Fruit fly (Drosophila melanogaster) whole organism, pupa: ENCODE results near the gene CG32189.

Experiments used
- CG12605 ChIP-seq: fragments of 200-800 bp; sonication (Bioruptor generic); IDR thresholded peaks from 2 replicates; pipeline ENCODE4 v1.3.6; 2022; ENCODE audit warnings: missing biosample characterization, missing genetic modification characterization
- CG13204 ChIP-seq: fragments of 200-800 bp; sonication (Bioruptor generic); optimal IDR thresholded peaks from 2 replicates; lab custom pipeline; 2018; ENCODE audit warnings: missing biosample characterization, mild to moderate bottlenecking, missing genetic modification characterization, moderate library complexity
- CG14655 ChIP-seq: fragments of 200-800 bp; sonication (Bioruptor generic); optimal IDR thresholded peaks from 3 replicates; lab custom pipeline; 2017; ENCODE audit warnings: mild to moderate bottlenecking, missing biosample characterization, missing genetic modification reagents, missing genetic modification characterization
- CG32121 ChIP-seq: fragments of 200-800 bp; sonication (Bioruptor generic); IDR thresholded peaks from 2 replicates; pipeline ENCODE4 v1.3.6; 2022; ENCODE audit warnings: missing biosample characterization, missing genetic modification characterization
- CG34367 ChIP-seq: fragments of 200-800 bp; sonication (Bioruptor generic); optimal IDR thresholded peaks from 2 replicates; lab custom pipeline; 2018; ENCODE audit warnings: missing biosample characterization, mild to moderate bottlenecking, missing genetic modification characterization
- CG4496 ChIP-seq: fragments of 200-800 bp; sonication (Bioruptor generic); IDR thresholded peaks from 3 replicates; pipeline ENCODE4 v1.3.6; 2022; ENCODE audit warnings: missing biosample characterization, missing genetic modification characterization
- CG8159 ChIP-seq: fragments of 200-800 bp; sonication (Bioruptor generic); optimal IDR thresholded peaks from 3 replicates; lab custom pipeline; 2018; ENCODE audit warnings: missing biosample characterization, mild to moderate bottlenecking, missing genetic modification characterization, moderate library complexity
- CG8301 ChIP-seq: fragments of 200-800 bp; sonication (Bioruptor generic); optimal IDR thresholded peaks from 2 replicates; lab custom pipeline; 2018; ENCODE audit warnings: missing biosample characterization, mild to moderate bottlenecking, missing genetic modification characterization
- CG9948 ChIP-seq: fragments of 200-800 bp; sonication (Bioruptor generic); optimal IDR thresholded peaks from 2 replicates; lab custom pipeline; 2018; ENCODE audit warnings: missing biosample characterization, mild to moderate bottlenecking, missing genetic modification characterization, moderate library complexity
- D1 ChIP-seq: fragments of 200-800 bp; sonication (Bioruptor generic); optimal IDR thresholded peaks from 2 replicates; lab custom pipeline; 2018; ENCODE audit warnings: missing biosample characterization, mild to moderate bottlenecking, missing genetic modification characterization, moderate library complexity
- EcR ChIP-seq: fragments of 200-800 bp; sonication (Bioruptor generic); optimal IDR thresholded peaks from 3 replicates; lab custom pipeline; 2019; ENCODE audit warnings: missing biosample characterization, missing genetic modification characterization, mild to moderate bottlenecking, moderate library complexity, missing genetic modification reagents
- Ets98B ChIP-seq: fragments of 200-800 bp; sonication (Bioruptor generic); IDR thresholded peaks from 2 replicates; pipeline ENCODE4 v1.3.6; 2022; ENCODE audit warnings: missing biosample characterization, missing genetic modification characterization
- fd96Ca ChIP-seq: fragments of 200-800 bp; sonication (Bioruptor generic); IDR thresholded peaks from 3 replicates; pipeline ENCODE4 v1.3.6; 2022; ENCODE audit warnings: missing biosample characterization, missing genetic modification characterization

- TF ChIP-seq EcR (peak; percentile 87), CG8301 (no peak), CG13204 (GFP tag; lab: Kevin White, UChicago) (no peak), CG12605 (GFP tag; lab: Robert Waterston, UW) (peak; percentile 29; the same call in 1 of the 2 replicates), CG34367 (tag; lab: Kevin White, UChicago) (no peak), CG8159 (no peak), Ets98B (GFP tag; lab: Robert Waterston, UW) (no peak; the same call in 1 of the 2 replicates), CG9948 (tag; lab: Kevin White, UChicago) (no peak), CG4496 (GFP tag; lab: Robert Waterston, UW) (peak; percentile 54; the same call in 2 of the 3 replicates), fd96Ca (GFP tag; lab: Robert Waterston, UW) (no peak), D1 (no peak), CG14655 (no peak), CG32121 (GFP tag; lab: Robert Waterston, UW) (no peak)
These were observed 11.4 kb upstream of the CG32189 start, which contains the start of the genes MED19 and CG7430 for dm6 chr3L:17846169-17846981.
